Worm (Caenorhabditis elegans) whole organism, mixed stage, embryonic: ENCODE data around the gene hira-1.
A peak's percentile ranks its signal among the peaks of the same experiment; 100 is the strongest.
"Not testable (repeated sequence)": the region's sequence is repeated elsewhere in the genome, so short reads cannot be mapped to it uniquely, and the experiment has no call there.

Experiments
- ceh-83 ChIP-seq: fragments of 200-800 bp; sonication (Bioruptor generic); optimal IDR thresholded peaks from 2 replicates; lab custom pipeline; 2018; ENCODE audit warnings: mild to moderate bottlenecking, missing genetic modification characterization, missing compliant biosample characterization
- mab-5 ChIP-seq: fragments of 150-350 bp; optimal IDR thresholded peaks from 2 replicates; lab custom pipeline; 2014; ENCODE audit warnings: missing biosample characterization, missing genetic modification characterization
- nhr-12 ChIP-seq: fragments of 150-350 bp; optimal IDR thresholded peaks from 2 replicates; lab custom pipeline; 2014; ENCODE audit warnings: missing biosample characterization, missing genetic modification characterization
- snpc-4 ChIP-seq: fragments of 150-350 bp; optimal IDR thresholded peaks from 2 replicates; lab custom pipeline; 2014; ENCODE audit warnings: missing biosample characterization, missing genetic modification characterization
- unc-62 ChIP-seq: fragments of 150-350 bp; optimal IDR thresholded peaks from 2 replicates; lab custom pipeline; 2014; ENCODE audit warnings: missing biosample characterization, missing genetic modification reagents, missing genetic modification characterization

- peak; percentile 88 for TF ChIP-seq ceh-83 (GFP tag; lab: Kevin White, UChicago)
- not testable (repeated sequence) for TF ChIP-seq unc-62 (GFP tag; lab: Kevin White, UChicago); mab-5 (tag; lab: Kevin White, UChicago); snpc-4 (tag; lab: Kevin White, UChicago)
- TF ChIP-seq nhr-12 (tag; lab: Kevin White, UChicago) = peak; percentile 15
Measured at ce11 chrIII:5211137-5211648, 20.3 kb downstream of the hira-1 start.
